Worm (Caenorhabditis elegans) whole organism, young adult: ENCODE results near the gene mesp-1.
A peak's percentile ranks its signal among the peaks of the same experiment; 100 is the strongest.

Source experiments
- B0019.2 ChIP-seq: fragments of 200-800 bp; sonication (Bioruptor generic); conservative IDR thresholded peaks from 2 replicates; pipeline ENCODE4 v1.3.6; 2022; ENCODE audit warnings: missing genetic modification reagents, missing genetic modification characterization, missing compliant biosample characterization
- B0261.1 ChIP-seq: sonication (generic microtip); optimal IDR thresholded peaks from 2 replicates; lab custom pipeline; 2016; ENCODE audit warnings: mild to moderate bottlenecking, missing genetic modification characterization, moderate library complexity, missing compliant biosample characterization
- C06A6.2 ChIP-seq: fragments of 200-800 bp; sonication (Bioruptor generic); conservative IDR thresholded peaks from 2 replicates; pipeline ENCODE4 v1.3.6; 2022; ENCODE audit warnings: missing genetic modification characterization, missing compliant biosample characterization
- D2030.7 ChIP-seq: fragments of 200-800 bp; sonication (Bioruptor generic); IDR thresholded peaks from 2 replicates; pipeline ENCODE4 v1.3.6; 2022; ENCODE audit warnings: missing genetic modification reagents, missing genetic modification characterization, missing compliant biosample characterization
- F23B12.7 ChIP-seq: sonication (generic microtip); optimal IDR thresholded peaks from 2 replicates; lab custom pipeline; 2017; ENCODE audit warnings: missing genetic modification characterization, mild to moderate bottlenecking, missing compliant biosample characterization, antibody characterized with exemption, moderate library complexity; ENCODE audit not compliant: insufficient read depth
- F49E8.2 ChIP-seq: sonication (generic microtip); optimal IDR thresholded peaks from 3 replicates; lab custom pipeline; 2017; ENCODE audit warnings: missing genetic modification characterization, mild to moderate bottlenecking, missing compliant biosample characterization, antibody characterized with exemption, moderate library complexity; ENCODE audit not compliant: insufficient read depth
- F57A8.1 ChIP-seq: fragments of 200-800 bp; sonication (Bioruptor generic); optimal IDR thresholded peaks from 2 replicates; lab custom pipeline; 2018; ENCODE audit warnings: mild to moderate bottlenecking, missing genetic modification characterization, moderate library complexity, missing compliant biosample characterization
- K12H6.12 ChIP-seq: fragments of 200-800 bp; sonication (Bioruptor generic); optimal IDR thresholded peaks from 2 replicates; lab custom pipeline; 2018; ENCODE audit warnings: mild to moderate bottlenecking, missing genetic modification characterization, missing compliant biosample characterization
- Y56A3A.18 ChIP-seq: fragments of 200-800 bp; sonication (Bioruptor generic); IDR thresholded peaks from 2 replicates; pipeline ENCODE4 v1.3.6; 2022; ENCODE audit warnings: missing genetic modification reagents, missing genetic modification characterization, missing compliant biosample characterization
- Y79H2A.3 ChIP-seq: fragments of 200-800 bp; sonication (Bioruptor generic); conservative IDR thresholded peaks from 2 replicates; pipeline ENCODE4 v1.3.6; 2022; ENCODE audit warnings: missing genetic modification reagents, missing genetic modification characterization, missing compliant biosample characterization
- akir-1 ChIP-seq: fragments of 200-800 bp; sonication (Bioruptor generic); optimal IDR thresholded peaks from 2 replicates; lab custom pipeline; 2018; ENCODE audit warnings: mild to moderate bottlenecking, missing genetic modification characterization, moderate library complexity, missing compliant biosample characterization
- aptf-2 ChIP-seq: fragments of 200-800 bp; sonication (Bioruptor generic); conservative IDR thresholded peaks from 2 replicates; pipeline ENCODE4 v1.3.6; 2022; ENCODE audit warnings: missing genetic modification reagents, missing genetic modification characterization, missing compliant biosample characterization
- attf-3 ChIP-seq: fragments of 200-800 bp; sonication (Bioruptor generic); conservative IDR thresholded peaks from 2 replicates; pipeline ENCODE4 v1.3.6; 2022; ENCODE audit warnings: missing genetic modification reagents, missing genetic modification characterization, missing compliant biosample characterization
- attf-5 ChIP-seq: fragments of 200-800 bp; sonication (Bioruptor generic); optimal IDR thresholded peaks from 2 replicates; lab custom pipeline; 2018; ENCODE audit warnings: mild to moderate bottlenecking, missing genetic modification characterization, missing compliant biosample characterization
- bed-1 ChIP-seq: fragments of 200-800 bp; sonication (Bioruptor generic); IDR thresholded peaks from 2 replicates; pipeline ENCODE4 v1.3.6; 2022; ENCODE audit warnings: missing genetic modification reagents, missing genetic modification characterization, missing compliant biosample characterization
- ceh-27 ChIP-seq: fragments of 200-800 bp; sonication (Bioruptor generic); optimal IDR thresholded peaks from 2 replicates; lab custom pipeline; 2018; ENCODE audit warnings: mild to moderate bottlenecking, missing genetic modification characterization, moderate library complexity, missing compliant biosample characterization
- egl-18 ChIP-seq: fragments of 200-800 bp; sonication (Bioruptor generic); IDR thresholded peaks from 2 replicates; pipeline ENCODE4 v1.3.6; 2022; ENCODE audit warnings: missing genetic modification reagents, missing genetic modification characterization, missing compliant biosample characterization
- ets-4 ChIP-seq: fragments of 200-800 bp; sonication (Bioruptor generic); optimal IDR thresholded peaks from 2 replicates; lab custom pipeline; 2018; ENCODE audit warnings: mild to moderate bottlenecking, missing genetic modification characterization, missing compliant biosample characterization
- gei-17 ChIP-seq: fragments of 200-800 bp; sonication (Bioruptor generic); optimal IDR thresholded peaks from 2 replicates; lab custom pipeline; 2018; ENCODE audit warnings: mild to moderate bottlenecking, missing genetic modification characterization, missing compliant biosample characterization
- hlh-26 ChIP-seq: fragments of 200-800 bp; sonication (Bioruptor generic); conservative IDR thresholded peaks from 2 replicates; pipeline ENCODE4 v1.3.6; 2022; ENCODE audit warnings: missing genetic modification reagents, missing genetic modification characterization, missing compliant biosample characterization
- let-526 ChIP-seq: fragments of 200-800 bp; sonication (Bioruptor generic); IDR thresholded peaks from 2 replicates; pipeline ENCODE4 v1.3.6; 2022; ENCODE audit warnings: missing genetic modification reagents, missing genetic modification characterization, missing compliant biosample characterization
- lin-26 ChIP-seq: fragments of 200-800 bp; sonication (Bioruptor generic); IDR thresholded peaks from 2 replicates; pipeline ENCODE4 v1.3.6; 2022; ENCODE audit warnings: missing genetic modification reagents, missing genetic modification characterization, missing compliant biosample characterization
- lin-35 ChIP-seq, 3 experiments: fragments of 150-350 bp in 2 of 3; sonication (generic microtip) in 1 of 3; optimal IDR thresholded peaks; 2 replicates each; lab custom pipeline; 2014 to 2018; ENCODE audit warnings: missing biosample characterization in 3 of 3, missing genetic modification characterization in 3 of 3, missing genetic modification reagents in 3 of 3
- lin-40 ChIP-seq: sonication (generic microtip); optimal IDR thresholded peaks from 2 replicates; lab custom pipeline; 2016; ENCODE audit warnings: missing genetic modification characterization, mild to moderate bottlenecking, missing compliant biosample characterization, missing genotype, missing genetic modification reagents
- lsl-1 ChIP-seq: fragments of 200-800 bp; sonication (Bioruptor generic); optimal IDR thresholded peaks from 2 replicates; lab custom pipeline; 2018; ENCODE audit warnings: mild to moderate bottlenecking, missing genetic modification characterization, moderate library complexity, missing compliant biosample characterization
- madf-3 ChIP-seq: fragments of 200-800 bp; sonication (Bioruptor generic); IDR thresholded peaks from 2 replicates; pipeline ENCODE4 v1.3.6; 2022; ENCODE audit warnings: missing genetic modification reagents, missing genetic modification characterization, missing compliant biosample characterization
- madf-6 ChIP-seq: fragments of 200-800 bp; sonication (Bioruptor generic); IDR thresholded peaks from 2 replicates; pipeline ENCODE4 v1.3.6; 2022; ENCODE audit warnings: missing genetic modification reagents, missing genetic modification characterization, missing compliant biosample characterization
- madf-8 ChIP-seq: fragments of 200-800 bp; sonication (Bioruptor generic); conservative IDR thresholded peaks from 2 replicates; pipeline ENCODE4 v1.3.6; 2022; ENCODE audit warnings: missing genetic modification reagents, missing genetic modification characterization, missing compliant biosample characterization
- mel-28 ChIP-seq: sonication (generic microtip); optimal IDR thresholded peaks from 2 replicates; lab custom pipeline; 2016; ENCODE audit warnings: borderline replicate concordance, mild to moderate bottlenecking, missing genetic modification characterization, missing compliant biosample characterization
- mes-4 ChIP-seq: sonication (generic microtip); optimal IDR thresholded peaks from 2 replicates; lab custom pipeline; 2016; ENCODE audit warnings: missing genotype, missing genetic modification characterization, missing compliant biosample characterization
- mxl-1 ChIP-seq: sonication (generic microtip); optimal IDR thresholded peaks from 2 replicates; lab custom pipeline; 2016; ENCODE audit warnings: missing genetic modification characterization, missing compliant biosample characterization
- nfya-1 ChIP-seq: sonication (generic microtip); optimal IDR thresholded peaks from 2 replicates; lab custom pipeline; 2017; ENCODE audit warnings: antibody characterized with exemption, missing compliant biosample characterization, missing genetic modification characterization, borderline replicate concordance; ENCODE audit not compliant: insufficient read depth
- nhr-120 ChIP-seq: fragments of 200-800 bp; sonication (Bioruptor generic); IDR thresholded peaks from 2 replicates; pipeline ENCODE4 v1.3.6; 2022; ENCODE audit warnings: missing genetic modification characterization, missing compliant biosample characterization
- nhr-179 ChIP-seq: sonication (generic microtip); optimal IDR thresholded peaks from 2 replicates; lab custom pipeline; 2016; ENCODE audit warnings: mild to moderate bottlenecking, missing genetic modification characterization, missing compliant biosample characterization
- pha-4 ChIP-seq: fragments of 150-350 bp; sonication (generic microtip); optimal IDR thresholded peaks from 2 replicates; lab custom pipeline; 2014; ENCODE audit warnings: missing biosample characterization, missing genetic modification reagents, missing genetic modification characterization
- rec-8 ChIP-seq, 2 experiments: sonication (generic microtip); optimal IDR thresholded peaks; 2 replicates each; lab custom pipeline; 2016; ENCODE audit warnings: mild to moderate bottlenecking in 2 of 2, missing genetic modification characterization in 2 of 2, missing genetic modification reagents in 2 of 2, missing genotype in 2 of 2, missing biosample characterization in 1 of 2, missing compliant biosample characterization in 1 of 2, moderate library complexity in 1 of 2
- snpc-1.3 ChIP-seq: sonication (generic microtip); optimal IDR thresholded peaks from 2 replicates; lab custom pipeline; 2017; ENCODE audit warnings: missing genetic modification characterization, mild to moderate bottlenecking, missing compliant biosample characterization, antibody characterized with exemption, moderate library complexity, missing genotype, missing genetic modification reagents; ENCODE audit not compliant: insufficient read depth
- snpc-3.4 ChIP-seq: sonication (generic microtip); optimal IDR thresholded peaks from 2 replicates; lab custom pipeline; 2017; ENCODE audit warnings: missing genetic modification characterization, mild to moderate bottlenecking, missing compliant biosample characterization, antibody characterized with exemption, moderate library complexity, missing genotype, missing genetic modification reagents
- somi-1 ChIP-seq: fragments of 200-800 bp; sonication (Bioruptor generic); optimal IDR thresholded peaks from 2 replicates; lab custom pipeline; 2018; ENCODE audit warnings: mild to moderate bottlenecking, missing genetic modification characterization, missing compliant biosample characterization
- tlf-1 ChIP-seq: fragments of 200-800 bp; sonication (Bioruptor generic); optimal IDR thresholded peaks from 2 replicates; lab custom pipeline; 2018; ENCODE audit warnings: mild to moderate bottlenecking, missing genetic modification characterization, missing compliant biosample characterization
- ztf-18 ChIP-seq: sonication (generic microtip); optimal IDR thresholded peaks from 2 replicates; lab custom pipeline; 2016; ENCODE audit warnings: missing genotype, mild to moderate bottlenecking, missing genetic modification characterization, missing compliant biosample characterization

Gene mesp-1

ce11 chrIV:8523981-8524380, 24.9 kb downstream of the mesp-1 start (continued):
- TF ChIP-seq nhr-120 (GFP tag; lab: Robert Waterston, UW), result no peak

DNA sequence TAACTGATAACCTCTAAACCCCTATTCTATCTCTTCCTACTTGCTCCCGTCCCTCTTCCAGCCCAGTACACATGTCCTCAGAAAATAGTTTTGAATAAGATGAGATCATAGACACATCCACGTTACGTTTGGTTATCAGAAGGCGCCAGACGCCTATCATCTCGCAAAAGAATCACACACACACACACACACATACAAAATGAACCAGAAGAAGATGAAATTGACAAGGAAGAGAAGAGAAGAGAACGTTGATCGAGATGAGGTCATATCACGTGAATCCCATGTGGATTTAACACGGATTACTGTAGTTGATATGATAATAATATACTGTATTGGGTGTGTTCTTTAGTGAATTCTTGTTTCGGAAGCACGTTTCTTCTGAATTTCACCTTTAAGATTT, 26.9 kb downstream of the mesp-1 start:
- 0 out of 2 replicates have a peak, but pooled peaks have one; percentile 40 for TF ChIP-seq lin-26 (GFP tag; lab: Robert Waterston, UW)
- TF ChIP-seq B0019.2 (GFP tag; lab: Robert Waterston, UW), result no peak
- TF ChIP-seq somi-1 (GFP tag; lab: Kevin White, UChicago), result peak; percentile 67
- TF ChIP-seq K12H6.12 (tag; lab: Kevin White, UChicago), result peak; percentile 16
- peak; percentile 21 for TF ChIP-seq lin-40 (tag; lab: Kevin White, UChicago)
- TF ChIP-seq Y56A3A.18 (GFP tag; lab: Robert Waterston, UW), result no peak
- TF ChIP-seq, all 124 proteins: peak for 4

ce11 chrIV:8526579-8526978, 27.5 kb downstream of the mesp-1 start:
- TF ChIP-seq nfya-1 (tag; lab: Kevin White, UChicago), result no peak
- no peak for TF ChIP-seq ceh-27 (GFP tag; lab: Kevin White, UChicago)

DNA sequence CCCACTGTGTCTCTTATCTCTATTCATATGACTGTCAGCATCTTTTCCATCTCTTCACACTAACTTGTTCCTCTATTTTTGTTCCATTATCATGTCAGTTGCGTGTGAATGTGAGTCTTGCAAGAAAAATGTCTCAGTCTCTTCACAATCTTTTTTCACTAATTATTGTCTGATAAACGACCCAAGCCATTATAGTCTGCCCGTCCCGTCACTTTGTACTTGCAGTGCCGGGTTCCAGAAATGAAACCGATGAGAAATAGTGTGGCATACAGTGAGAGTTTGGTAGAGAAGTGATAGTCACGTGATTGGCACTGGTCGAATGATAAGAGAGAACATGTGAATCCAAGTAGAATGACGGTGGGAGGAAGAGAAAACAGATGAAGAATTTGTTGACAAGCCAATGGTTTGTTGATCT, 28.5 kb downstream of the mesp-1 start:
- no peak for TF ChIP-seq attf-3 (GFP tag; lab: Robert Waterston, UW)
- TF ChIP-seq mxl-1 (tag; lab: Kevin White, UChicago), result no peak
- TF ChIP-seq snpc-1.3 (tag; lab: Kevin White, UChicago), result no peak
- peak; percentile 78 for TF ChIP-seq pha-4
- peak; percentile 60 for TF ChIP-seq attf-5 (GFP tag; lab: Kevin White, UChicago)
- TF ChIP-seq snpc-3.4 (tag; lab: Kevin White, UChicago), result no peak
- TF ChIP-seq B0261.1, result no peak
- TF ChIP-seq F23B12.7 (tag; lab: Kevin White, UChicago), result no peak
- TF ChIP-seq lsl-1, result no peak
- TF ChIP-seq madf-8, result no peak
- TF ChIP-seq madf-3 (GFP tag; lab: Robert Waterston, UW), result no peak
- peak; percentile 97 for TF ChIP-seq ets-4 (GFP tag; lab: Kevin White, UChicago)
- TF ChIP-seq D2030.7 (GFP tag; lab: Robert Waterston, UW), result no peak
- TF ChIP-seq akir-1, result no peak
- 0 out of 2 replicates have a peak, but pooled peaks have one; percentile 62 for TF ChIP-seq Y79H2A.3
- no peak for TF ChIP-seq ceh-27 (GFP tag; lab: Kevin White, UChicago)
- no peak for TF ChIP-seq rec-8 (tag; optimal IDR thresholded peaks at IDR 0.05; lab: Kevin White, UChicago)
- no peak; the same call in 1 of the 2 replicates for TF ChIP-seq madf-6 (GFP tag; lab: Robert Waterston, UW)
- TF ChIP-seq gei-17 (GFP tag; lab: Kevin White, UChicago), result peak; percentile 70
- TF ChIP-seq B0019.2 (GFP tag; lab: Robert Waterston, UW), result no peak
- TF ChIP-seq hlh-26, result no peak
- no peak for TF ChIP-seq bed-1 (GFP tag; lab: Robert Waterston, UW)
- TF ChIP-seq F57A8.1 (GFP tag; lab: Kevin White, UChicago), result no peak
- TF ChIP-seq ztf-18 (tag; lab: Kevin White, UChicago), result no peak
- no peak for TF ChIP-seq nhr-179 (tag; lab: Kevin White, UChicago)
- TF ChIP-seq K12H6.12 (tag; lab: Kevin White, UChicago), result peak; percentile 67
- TF ChIP-seq lin-35 (GFP tag; optimal IDR thresholded peaks at IDR 0.05; lab: Kevin White, UChicago), result peak in 1 of 3 experiments; percentile 14
- TF ChIP-seq F49E8.2, result no peak
- TF ChIP-seq C06A6.2 (GFP tag; lab: Robert Waterston, UW), result peak; percentile 90
- 0 out of 2 replicates have a peak, but pooled peaks have one; percentile 58 for TF ChIP-seq let-526 (GFP tag; lab: Robert Waterston, UW)
- TF ChIP-seq aptf-2 (GFP tag; lab: Robert Waterston, UW), result no peak
- peak; percentile 87 for TF ChIP-seq tlf-1 (GFP tag; lab: Kevin White, UChicago)
- no peak for TF ChIP-seq egl-18 (GFP tag; lab: Robert Waterston, UW)
- TF ChIP-seq mes-4 (tag; lab: Kevin White, UChicago), result no peak
- no peak for TF ChIP-seq mel-28 (tag; lab: Kevin White, UChicago)
